Worm (Caenorhabditis elegans): Measurements from ENCODE around the gene C34C12.1.

Gene C34C12.1

DNA sequence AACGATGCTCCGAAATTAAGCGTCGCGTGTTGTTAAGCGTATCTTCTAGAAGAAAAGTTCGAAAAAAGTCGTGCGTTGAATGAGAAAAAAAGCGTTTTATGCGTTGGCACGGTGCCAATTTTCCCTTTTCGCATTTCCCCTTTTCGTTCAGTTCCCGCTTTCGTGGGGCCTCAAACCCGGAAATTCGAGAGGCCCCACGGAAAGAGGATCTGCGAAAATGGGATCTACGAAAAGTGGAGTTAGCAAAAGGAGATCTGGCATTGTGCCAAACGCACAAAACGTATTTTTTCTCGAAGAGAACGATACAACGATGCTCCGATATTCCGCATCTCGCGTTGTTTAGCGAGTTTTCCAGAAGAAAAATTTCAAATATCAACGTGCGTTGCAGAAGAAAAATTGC is 45.7 kb downstream of the C34C12.1 start (continued):
- TF ChIP-seq nhr-11 (tag; optimal IDR thresholded peaks at IDR 0.05): no peak
- TF ChIP-seq C38D4.7 (GFP tag; optimal IDR thresholded peaks at IDR 0.05): peak; percentile 93
- no peak for TF ChIP-seq ceh-30 (tag; optimal IDR thresholded peaks at IDR 0.05)
- TF ChIP-seq tbx-2 (tag; optimal IDR thresholded peaks at IDR 0.05): peak; percentile 100
- peak; percentile 96 for TF ChIP-seq unc-3 (GFP tag; conservative IDR thresholded peaks at IDR 0.05)
- TF ChIP-seq unc-3 (tag; optimal IDR thresholded peaks at IDR 0.05): peak; percentile 98
- peak; percentile 97 for TF ChIP-seq fkh-6 (tag; optimal IDR thresholded peaks at IDR 0.05)
- TF ChIP-seq ets-4 (tag; optimal IDR thresholded peaks at IDR 0.05): peak; percentile 100
- peak; percentile 100 for TF ChIP-seq tbx-7 (tag; optimal IDR thresholded peaks at IDR 0.05)
- peak; percentile 98 for TF ChIP-seq ttx-3 (tag; optimal IDR thresholded peaks at IDR 0.05)
- peak; percentile 100 for TF ChIP-seq ref-2 (tag; optimal IDR thresholded peaks at IDR 0.05)
- TF ChIP-seq dmd-4 (tag; optimal IDR thresholded peaks at IDR 0.05; ENCODE audit: borderline replicate concordance): peak; percentile 100
- no peak for TF ChIP-seq ceh-22 (tag; optimal IDR thresholded peaks at IDR 0.05)
- peak; percentile 100 for TF ChIP-seq ceh-31 (tag; optimal IDR thresholded peaks at IDR 0.05)
- TF ChIP-seq pros-1 (tag; optimal IDR thresholded peaks at IDR 0.05): no peak
- peak; percentile 80 for TF ChIP-seq ceh-48 (tag; optimal IDR thresholded peaks at IDR 0.05)
- TF ChIP-seq pax-1 (tag; optimal IDR thresholded peaks at IDR 0.05): no peak
- no peak for TF ChIP-seq ceh-9 (tag; optimal IDR thresholded peaks at IDR 0.05)
- TF ChIP-seq che-1 (tag; optimal IDR thresholded peaks at IDR 0.05): peak; percentile 83
- TF ChIP-seq fax-1 (tag; optimal IDR thresholded peaks at IDR 0.05): peak; percentile 99
- TF ChIP-seq ceh-2 (tag; optimal IDR thresholded peaks at IDR 0.05): peak; percentile 100
- peak; percentile 100 for TF ChIP-seq C08G9.2 (tag; optimal IDR thresholded peaks at IDR 0.05)
- TF ChIP-seq hlh-13 (GFP tag; optimal IDR thresholded peaks at IDR 0.05): peak; percentile 95
- no peak for TF ChIP-seq hlh-30 (tag; optimal IDR thresholded peaks at IDR 0.05; ENCODE audit: insufficient read depth)
- TF ChIP-seq hlh-8 (tag; optimal IDR thresholded peaks at IDR 0.05): peak; percentile 100
- peak; percentile 92 for TF ChIP-seq ceh-24 (tag; optimal IDR thresholded peaks at IDR 0.05)
- TF ChIP-seq syd-9 (tag; optimal IDR thresholded peaks at IDR 0.05): peak; percentile 98
- peak; percentile 100 for TF ChIP-seq elt-2 (tag; optimal IDR thresholded peaks at IDR 0.05)

DNA sequence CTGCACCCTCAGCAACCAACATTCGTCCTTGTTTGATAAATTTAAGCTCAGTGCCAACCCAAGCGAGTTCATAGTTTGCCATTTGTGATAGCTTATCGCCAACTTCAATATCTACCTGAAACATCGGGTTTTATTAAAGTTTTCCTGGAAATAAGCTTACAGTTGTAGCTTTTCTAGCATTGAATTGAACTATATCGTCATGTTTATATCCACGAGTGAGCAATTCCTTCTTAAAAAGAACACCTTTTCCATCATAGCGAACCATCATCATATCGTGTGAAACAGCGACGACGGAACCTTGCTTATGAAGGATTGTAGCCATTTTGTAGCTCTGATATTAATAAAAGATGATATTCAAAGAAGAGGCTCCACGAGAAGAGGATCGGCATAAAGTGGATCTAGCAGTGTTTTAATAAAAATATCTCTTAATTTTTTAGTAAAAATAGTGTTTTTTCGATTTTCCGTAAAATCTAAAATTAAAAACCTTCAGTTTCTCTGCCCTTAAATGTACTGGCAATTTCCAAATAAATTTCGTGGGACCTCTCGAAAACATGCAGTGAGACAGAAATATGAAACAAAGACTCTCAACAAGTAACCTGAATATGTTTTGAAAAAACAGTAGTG is 48.2 kb downstream of the C34C12.1 start, which contains the start of gene M01F1.8:
Gene M01F1.8 (minus strand): TSS at position 335 of the 624 bp plus-strand sequence.
- no peak for TF ChIP-seq fkh-10 (GFP tag; optimal IDR thresholded peaks at IDR 0.05)
- TF ChIP-seq tbx-2 (tag; optimal IDR thresholded peaks at IDR 0.05): no peak
- TF ChIP-seq ceh-30 (tag; optimal IDR thresholded peaks at IDR 0.05): no peak
- TF ChIP-seq ceh-9 (tag; optimal IDR thresholded peaks at IDR 0.05): no peak
- no peak for TF ChIP-seq che-1 (tag; optimal IDR thresholded peaks at IDR 0.05)
- TF ChIP-seq ceh-14 (tag; optimal IDR thresholded peaks at IDR 0.05): no peak
- TF ChIP-seq lim-6 (tag; optimal IDR thresholded peaks at IDR 0.05): no peak
- TF ChIP-seq C38D4.7 (GFP tag; optimal IDR thresholded peaks at IDR 0.05): no peak
- TF ChIP-seq mec-3 (tag; optimal IDR thresholded peaks at IDR 0.05; ENCODE audit: borderline replicate concordance): no peak
- no peak for TF ChIP-seq sox-2 (GFP tag; IDR thresholded peaks at IDR 0.05)
- no peak for TF ChIP-seq K02D7.2 (tag; optimal IDR thresholded peaks at IDR 0.05)
- TF ChIP-seq ceh-34 (tag; optimal IDR thresholded peaks at IDR 0.05): no peak
- no peak for TF ChIP-seq ceh-6 (GFP tag; optimal IDR thresholded peaks at IDR 0.05)
- TF ChIP-seq madf-2 (tag; optimal IDR thresholded peaks at IDR 0.05): no peak
- TF ChIP-seq K09A11.1 (tag; optimal IDR thresholded peaks at IDR 0.05; ENCODE audit: insufficient read depth): no peak
- TF ChIP-seq pha-2 (tag; optimal IDR thresholded peaks at IDR 0.05): no peak
- TF ChIP-seq ahr-1 (tag; optimal IDR thresholded peaks at IDR 0.05): no peak
- TF ChIP-seq ref-2 (tag; optimal IDR thresholded peaks at IDR 0.05): no peak
- no peak for TF ChIP-seq zip-5 (tag; optimal IDR thresholded peaks at IDR 0.05)
- no peak for TF ChIP-seq sox-4 (tag; optimal IDR thresholded peaks at IDR 0.05)

All from whole organism, late embryonic.